Fruit fly (Drosophila melanogaster): Measurements from ENCODE around the gene CG6428.

The CG6428 gene

DNA sequence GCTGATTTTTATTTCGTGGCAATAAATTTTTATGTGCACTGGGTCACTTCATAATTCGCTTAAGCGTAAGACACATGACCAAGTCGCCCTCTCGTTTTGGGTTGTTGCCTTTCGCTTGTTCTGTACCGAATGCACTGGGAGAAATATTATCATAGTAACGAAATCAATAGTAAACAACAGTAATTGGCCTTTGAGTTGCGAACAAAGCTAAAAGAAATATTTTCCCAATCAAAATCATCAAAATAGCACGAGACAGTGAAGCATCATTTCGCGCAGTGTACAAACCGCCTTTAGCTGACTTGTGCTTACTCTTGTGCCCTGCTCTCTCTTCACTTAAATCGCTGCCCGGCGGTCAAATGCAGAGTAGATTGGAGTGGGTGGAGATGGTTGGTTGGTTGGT lies 42.4 kb upstream of the CG6428 start (continued):
- peak; percentile 23 for TF ChIP-seq BtbVII (GFP tag; optimal IDR thresholded peaks at IDR 0.05)
- no peak for TF ChIP-seq pzg (GFP tag; optimal IDR thresholded peaks at IDR 0.05)
- TF ChIP-seq pho (GFP tag; optimal IDR thresholded peaks at IDR 0.05), result peak; percentile 13
- TF ChIP-seq CG4404 (GFP tag; IDR thresholded peaks at IDR 0.05), result peak; percentile 57; the same call in 1 of the 2 replicates
- no peak for TF ChIP-seq HLHmδ (GFP tag; optimal IDR thresholded peaks at IDR 0.05)
- peak; percentile 63 for TF ChIP-seq sisA (GFP tag; IDR thresholded peaks at IDR 0.05)
- TF ChIP-seq dan (GFP tag; IDR thresholded peaks at IDR 0.05), result no peak
- TF ChIP-seq phol (tag; optimal IDR thresholded peaks at IDR 0.05), result peak; percentile 52
- TF ChIP-seq zen (tag; optimal IDR thresholded peaks at IDR 0.05), result no peak
- TF ChIP-seq Hr51 (GFP tag; optimal IDR thresholded peaks at IDR 0.05), result peak in 1 of 2 experiments; percentile 45
- TF ChIP-seq Atf6 (GFP tag; IDR thresholded peaks at IDR 0.05), result 0 out of 2 replicates have a peak, but pooled peaks have one; percentile 15
- no peak for TF ChIP-seq CG32767 (GFP tag; IDR thresholded peaks at IDR 0.05)
- no peak for TF ChIP-seq ERR (GFP tag; optimal IDR thresholded peaks at IDR 0.05)
- no peak for TF ChIP-seq CG7372 (GFP tag; IDR thresholded peaks at IDR 0.05)
- TF ChIP-seq CG13287 (GFP tag; IDR thresholded peaks at IDR 0.05; ENCODE audit: partially characterized antibody), result no peak
- peak; percentile 37 for TF ChIP-seq CG12071 (GFP tag; optimal IDR thresholded peaks at IDR 0.05)
- TF ChIP-seq Ada2b (GFP tag; IDR thresholded peaks at IDR 0.05), result peak; percentile 52; the same call in 1 of the 2 replicates
- TF ChIP-seq kah (GFP tag; optimal IDR thresholded peaks at IDR 0.05), result no peak
- peak; percentile 70 for TF ChIP-seq CG7839 (tag; optimal IDR thresholded peaks at IDR 0.05)
- TF ChIP-seq CoRest (tag; optimal IDR thresholded peaks at IDR 0.05), result peak; percentile 44
- TF ChIP-seq aop (GFP tag; IDR thresholded peaks at IDR 0.05), result no peak
- TF ChIP-seq CG10209 (GFP tag; optimal IDR thresholded peaks at IDR 0.05), result peak; percentile 49
- TF ChIP-seq sr (GFP tag; IDR thresholded peaks at IDR 0.05), result no peak
- no peak for TF ChIP-seq cad (GFP tag; optimal IDR thresholded peaks at IDR 0.05)
- no peak for TF ChIP-seq D19B (GFP tag; optimal IDR thresholded peaks at IDR 0.05)
- peak; percentile 31 for TF ChIP-seq Fer3 (tag; optimal IDR thresholded peaks at IDR 0.05)
- TF ChIP-seq CG10565 (GFP tag; optimal IDR thresholded peaks at IDR 0.05), result no peak
- TF ChIP-seq CG11456 (GFP tag; IDR thresholded peaks at IDR 0.05), result 0 out of 3 replicates have a peak, but pooled peaks have one; percentile 36
- no peak for TF ChIP-seq CG10654 (GFP tag; optimal IDR thresholded peaks at IDR 0.05)
- TF ChIP-seq CG30020 (tag; optimal IDR thresholded peaks at IDR 0.05), result no peak
- no peak for TF ChIP-seq peb (GFP tag; IDR thresholded peaks at IDR 0.05)

- no peak for TF ChIP-seq sd (tag; optimal IDR thresholded peaks at IDR 0.05)
- TF ChIP-seq CG9727 (GFP tag; optimal IDR thresholded peaks at IDR 0.05), result peak; percentile 27
- no peak for TF ChIP-seq CG3995 (GFP tag; optimal IDR thresholded peaks at IDR 0.05)
- peak; percentile 8 for TF ChIP-seq maf-S (GFP tag; optimal IDR thresholded peaks at IDR 0.05)
- TF ChIP-seq CG14014 (GFP tag; IDR thresholded peaks at IDR 0.05), result peak; percentile 54
- peak; percentile 75 for TF ChIP-seq sens (GFP tag)
- TF ChIP-seq Nf-YC (tag; optimal IDR thresholded peaks at IDR 0.05), result no peak
- no peak for TF ChIP-seq gt (GFP tag; IDR thresholded peaks at IDR 0.05)
- TF ChIP-seq CG9876 (GFP tag; optimal IDR thresholded peaks at IDR 0.05), result no peak
- no peak for TF ChIP-seq Adf1 (GFP tag; IDR thresholded peaks at IDR 0.05)
- TF ChIP-seq Ravus (GFP tag; IDR thresholded peaks at IDR 0.05), result no peak
- peak; percentile 35 for TF ChIP-seq Fer3 (tag; optimal IDR thresholded peaks at IDR 0.05)
- peak; percentile 56 for TF ChIP-seq esg (GFP tag; conservative IDR thresholded peaks at IDR 0.05)
- TF ChIP-seq CG12942 (GFP tag; optimal IDR thresholded peaks at IDR 0.05), result no peak
- no peak for TF ChIP-seq CG4282 (GFP tag; optimal IDR thresholded peaks at IDR 0.05)
- TF ChIP-seq CG8089 (GFP tag; optimal IDR thresholded peaks at IDR 0.05), result peak; percentile 14
- 0 out of 2 replicates have a peak, but pooled peaks have one; percentile 33 for TF ChIP-seq Drgx (GFP tag; IDR thresholded peaks at IDR 0.05)
- TF ChIP-seq chm (GFP tag; IDR thresholded peaks at IDR 0.05), result peak; percentile 36; the same call in 1 of the 2 replicates
- peak; percentile 17 for TF ChIP-seq CG1602 (GFP tag; optimal IDR thresholded peaks at IDR 0.05)
- peak; percentile 52; the same call in 1 of the 3 replicates for TF ChIP-seq zfh1 (GFP tag; IDR thresholded peaks at IDR 0.05)
- TF ChIP-seq CG10267 (tag; optimal IDR thresholded peaks at IDR 0.05), result no peak
- TF ChIP-seq HmgZ (tag; optimal IDR thresholded peaks at IDR 0.05), result no peak
- TF ChIP-seq CG6813 (GFP tag; optimal IDR thresholded peaks at IDR 0.05), result peak; percentile 15
Measured at dm6 chrX:4010179-4010578, 41.7 kb upstream of the CG6428 start.
